Worm (Caenorhabditis elegans) whole organism, young adult: Measurements from ENCODE around the gene sand-1.

Experiments
- F10E7.11 ChIP-seq: sonication (generic microtip); optimal IDR thresholded peaks from 2 replicates; lab custom pipeline; 2017; ENCODE audit warnings: mild to moderate bottlenecking, missing genetic modification characterization, moderate library complexity, missing compliant biosample characterization
- K11D2.4 ChIP-seq: fragments of 200-800 bp; sonication (Bioruptor generic); IDR thresholded peaks from 2 replicates; pipeline ENCODE4 v1.3.6; 2022; ENCODE audit warnings: missing genetic modification reagents, missing genetic modification characterization, missing compliant biosample characterization
- Y53G8AR.9 ChIP-seq: fragments of 200-800 bp; sonication (Bioruptor generic); conservative IDR thresholded peaks from 2 replicates; pipeline ENCODE4 v1.3.6; 2022; ENCODE audit warnings: missing genetic modification reagents, missing genetic modification characterization, missing compliant biosample characterization
- Y79H2A.3 ChIP-seq: fragments of 200-800 bp; sonication (Bioruptor generic); conservative IDR thresholded peaks from 2 replicates; pipeline ENCODE4 v1.3.6; 2022; ENCODE audit warnings: missing genetic modification reagents, missing genetic modification characterization, missing compliant biosample characterization
- Y95B8A.8 ChIP-seq: fragments of 200-800 bp; sonication (Bioruptor generic); IDR thresholded peaks from 2 replicates; pipeline ENCODE4 v1.3.6; 2022; ENCODE audit warnings: missing genetic modification reagents, missing genetic modification characterization, missing compliant biosample characterization
- akir-1 ChIP-seq: fragments of 200-800 bp; sonication (Bioruptor generic); optimal IDR thresholded peaks from 2 replicates; lab custom pipeline; 2018; ENCODE audit warnings: mild to moderate bottlenecking, missing genetic modification characterization, moderate library complexity, missing compliant biosample characterization
- athp-1 ChIP-seq: sonication (generic microtip); optimal IDR thresholded peaks from 2 replicates; lab custom pipeline; 2017; ENCODE audit warnings: mild to moderate bottlenecking, missing genetic modification characterization, missing compliant biosample characterization
- attf-5 ChIP-seq: fragments of 200-800 bp; sonication (Bioruptor generic); optimal IDR thresholded peaks from 2 replicates; lab custom pipeline; 2018; ENCODE audit warnings: mild to moderate bottlenecking, missing genetic modification characterization, missing compliant biosample characterization
- ccch-3 ChIP-seq: fragments of 200-800 bp; sonication (Bioruptor generic); optimal IDR thresholded peaks from 2 replicates; lab custom pipeline; 2018; ENCODE audit warnings: mild to moderate bottlenecking, missing genetic modification characterization, missing compliant biosample characterization
- cebp-1 ChIP-seq, 2 experiments: fragments of 200-800 bp in 1 of 2; sonication (Bioruptor generic) in 1 of 2; sonication (generic microtip) in 1 of 2; IDR thresholded peaks in 1 of 2; optimal IDR thresholded peaks in 1 of 2; 2 replicates each; pipeline versions ENCODE4 v1.3.6 to Lab custom; 2017 to 2022; ENCODE audit warnings: missing compliant biosample characterization in 2 of 2, missing genetic modification characterization in 2 of 2, mild to moderate bottlenecking in 1 of 2, missing genetic modification reagents in 1 of 2, moderate library complexity in 1 of 2
- cebp-2 ChIP-seq: fragments of 200-800 bp; sonication (Bioruptor generic); IDR thresholded peaks from 2 replicates; pipeline ENCODE4 v1.3.6; 2022; ENCODE audit warnings: missing genetic modification characterization, missing compliant biosample characterization
- ceh-100 ChIP-seq: fragments of 200-800 bp; sonication (Bioruptor generic); IDR thresholded peaks from 2 replicates; pipeline ENCODE4 v1.3.6; 2022; ENCODE audit warnings: missing genetic modification reagents, missing genetic modification characterization, missing compliant biosample characterization
- ceh-27 ChIP-seq: fragments of 200-800 bp; sonication (Bioruptor generic); optimal IDR thresholded peaks from 2 replicates; lab custom pipeline; 2018; ENCODE audit warnings: mild to moderate bottlenecking, missing genetic modification characterization, moderate library complexity, missing compliant biosample characterization
- ceh-40 ChIP-seq: fragments of 200-800 bp; sonication (Bioruptor generic); IDR thresholded peaks from 2 replicates; pipeline ENCODE4 v1.3.6; 2022; ENCODE audit warnings: missing genetic modification characterization, missing compliant biosample characterization
- die-1 ChIP-seq: sonication (generic microtip); optimal IDR thresholded peaks from 2 replicates; lab custom pipeline; 2016; ENCODE audit warnings: missing genotype, mild to moderate bottlenecking, missing genetic modification characterization, missing compliant biosample characterization
- efl-1 ChIP-seq: fragments of 150-350 bp; optimal IDR thresholded peaks from 2 replicates; lab custom pipeline; 2014; ENCODE audit warnings: missing biosample characterization, missing genetic modification reagents, missing genetic modification characterization
- egl-18 ChIP-seq: fragments of 200-800 bp; sonication (Bioruptor generic); IDR thresholded peaks from 2 replicates; pipeline ENCODE4 v1.3.6; 2022; ENCODE audit warnings: missing genetic modification reagents, missing genetic modification characterization, missing compliant biosample characterization
- ekl-4 ChIP-seq: fragments of 200-800 bp; sonication (Bioruptor generic); IDR thresholded peaks from 2 replicates; pipeline ENCODE4 v1.3.6; 2022; ENCODE audit warnings: missing genetic modification reagents, missing genetic modification characterization, missing compliant biosample characterization
- gei-17 ChIP-seq: fragments of 200-800 bp; sonication (Bioruptor generic); optimal IDR thresholded peaks from 2 replicates; lab custom pipeline; 2018; ENCODE audit warnings: mild to moderate bottlenecking, missing genetic modification characterization, missing compliant biosample characterization
- hlh-26 ChIP-seq: fragments of 200-800 bp; sonication (Bioruptor generic); conservative IDR thresholded peaks from 2 replicates; pipeline ENCODE4 v1.3.6; 2022; ENCODE audit warnings: missing genetic modification reagents, missing genetic modification characterization, missing compliant biosample characterization
- hmg-1.2 ChIP-seq: fragments of 200-800 bp; sonication (Bioruptor generic); IDR thresholded peaks from 2 replicates; pipeline ENCODE4 v1.3.6; 2022; ENCODE audit warnings: missing genetic modification reagents, missing genetic modification characterization, missing compliant biosample characterization
- hrde-1 ChIP-seq: sonication (generic microtip); optimal IDR thresholded peaks from 2 replicates; lab custom pipeline; 2016; ENCODE audit warnings: missing genetic modification characterization, mild to moderate bottlenecking, missing compliant biosample characterization, moderate library complexity, missing genotype, missing genetic modification reagents, borderline replicate concordance
- lin-35 ChIP-seq, 3 experiments: fragments of 150-350 bp in 2 of 3; sonication (generic microtip) in 1 of 3; optimal IDR thresholded peaks; 2 replicates each; lab custom pipeline; 2014 to 2018; ENCODE audit warnings: missing biosample characterization in 3 of 3, missing genetic modification characterization in 3 of 3, missing genetic modification reagents in 3 of 3
- lsl-1 ChIP-seq: fragments of 200-800 bp; sonication (Bioruptor generic); optimal IDR thresholded peaks from 2 replicates; lab custom pipeline; 2018; ENCODE audit warnings: mild to moderate bottlenecking, missing genetic modification characterization, moderate library complexity, missing compliant biosample characterization
- madf-6 ChIP-seq: fragments of 200-800 bp; sonication (Bioruptor generic); IDR thresholded peaks from 2 replicates; pipeline ENCODE4 v1.3.6; 2022; ENCODE audit warnings: missing genetic modification reagents, missing genetic modification characterization, missing compliant biosample characterization
- mcd-1 ChIP-seq: fragments of 200-800 bp; sonication (Bioruptor generic); IDR thresholded peaks from 2 replicates; pipeline ENCODE4 v1.3.6; 2022; ENCODE audit warnings: missing genetic modification reagents, missing genetic modification characterization, missing compliant biosample characterization
- nfya-1 ChIP-seq: sonication (generic microtip); optimal IDR thresholded peaks from 2 replicates; lab custom pipeline; 2017; ENCODE audit warnings: antibody characterized with exemption, missing compliant biosample characterization, missing genetic modification characterization, borderline replicate concordance; ENCODE audit not compliant: insufficient read depth
- nfya-2 ChIP-seq: fragments of 200-800 bp; sonication (Bioruptor generic); IDR thresholded peaks from 2 replicates; pipeline ENCODE4 v1.3.6; 2022; ENCODE audit warnings: missing genetic modification reagents, missing genetic modification characterization, missing compliant biosample characterization
- pbrm-1 ChIP-seq: fragments of 200-800 bp; sonication (Bioruptor generic); IDR thresholded peaks from 2 replicates; pipeline ENCODE4 v1.3.6; 2022; ENCODE audit warnings: missing genetic modification reagents, missing genetic modification characterization, missing compliant biosample characterization
- pha-4 ChIP-seq: fragments of 150-350 bp; sonication (generic microtip); optimal IDR thresholded peaks from 2 replicates; lab custom pipeline; 2014; ENCODE audit warnings: missing biosample characterization, missing genetic modification reagents, missing genetic modification characterization
- rcor-1 ChIP-seq: fragments of 200-800 bp; sonication (Bioruptor generic); IDR thresholded peaks from 2 replicates; pipeline ENCODE4 v1.3.6; 2022; ENCODE audit warnings: missing genetic modification reagents, missing genetic modification characterization, missing compliant biosample characterization
- rpc-1 ChIP-seq, 2 experiments: fragments of 150-350 bp in 1 of 2; sonication (generic microtip) in 1 of 2; optimal IDR thresholded peaks; 2 replicates each; lab custom pipeline; 2014 to 2018; ENCODE audit warnings: missing biosample characterization in 1 of 2, missing genetic modification characterization in 1 of 2, missing genetic modification reagents in 1 of 2, missing genotype in 1 of 2
- snpc-1.3 ChIP-seq: sonication (generic microtip); optimal IDR thresholded peaks from 2 replicates; lab custom pipeline; 2017; ENCODE audit warnings: missing genetic modification characterization, mild to moderate bottlenecking, missing compliant biosample characterization, antibody characterized with exemption, moderate library complexity, missing genotype, missing genetic modification reagents; ENCODE audit not compliant: insufficient read depth
- snpc-4 ChIP-seq, 5 experiments: fragments of 150-350 bp in 1 of 5; sonication (generic microtip) in 4 of 5; optimal IDR thresholded peaks; 2 replicates each; lab custom pipeline; 2014 to 2018; ENCODE audit warnings: missing genetic modification characterization in 5 of 5, missing biosample characterization in 3 of 5, antibody characterized with exemption in 2 of 5, mild to moderate bottlenecking in 2 of 5, missing compliant biosample characterization in 2 of 5, missing genotype in 2 of 5, moderate library complexity in 2 of 5, missing genetic modification reagents in 1 of 5
- sptf-2 ChIP-seq: fragments of 200-800 bp; sonication (Bioruptor generic); optimal IDR thresholded peaks from 2 replicates; lab custom pipeline; 2018; ENCODE audit warnings: mild to moderate bottlenecking, missing genetic modification characterization, missing compliant biosample characterization
- ztf-18 ChIP-seq: sonication (generic microtip); optimal IDR thresholded peaks from 2 replicates; lab custom pipeline; 2016; ENCODE audit warnings: missing genotype, mild to moderate bottlenecking, missing genetic modification characterization, missing compliant biosample characterization
- ztf-3 ChIP-seq: fragments of 200-800 bp; sonication (Bioruptor generic); optimal IDR thresholded peaks from 2 replicates; lab custom pipeline; 2018; ENCODE audit warnings: mild to moderate bottlenecking, missing genetic modification characterization, missing compliant biosample characterization

sand-1 gene

ce11 chrIV:5368860-5369259 lies 2.2 kb downstream of the sand-1 start (continued):
- 0 out of 2 replicates have a peak, but pooled peaks have one; percentile 48 for TF ChIP-seq ekl-4
- TF ChIP-seq ceh-27 (GFP tag; lab: Kevin White, UChicago) = no peak
- no peak for TF ChIP-seq die-1 (tag; lab: Kevin White, UChicago)
- no peak for TF ChIP-seq pha-4 (tag; lab: Kevin White, UChicago)
- 0 out of 2 replicates have a peak, but pooled peaks have one; percentile 40 for TF ChIP-seq Y95B8A.8 (GFP tag; lab: Robert Waterston, UW)
- TF ChIP-seq F10E7.11 (tag; lab: Kevin White, UChicago) = no peak
- no peak for TF ChIP-seq ztf-18 (tag; lab: Kevin White, UChicago)
- no peak for TF ChIP-seq nfya-2 (GFP tag; lab: Robert Waterston, UW)
- TF ChIP-seq egl-18 = peak; percentile 63; the same call in 1 of the 2 replicates
- peak; percentile 52 for TF ChIP-seq madf-6 (GFP tag; lab: Robert Waterston, UW)
- TF ChIP-seq cebp-2 = no peak
- no peak for TF ChIP-seq sptf-2 (GFP tag; lab: Kevin White, UChicago)
- no peak for TF ChIP-seq hlh-26 (GFP tag; lab: Robert Waterston, UW)
- TF ChIP-seq ccch-3 (GFP tag; lab: Kevin White, UChicago) = no peak
- no peak for TF ChIP-seq ztf-3 (GFP tag; lab: Kevin White, UChicago)
- TF ChIP-seq nfya-1 (tag; lab: Kevin White, UChicago) = no peak
- no peak for TF ChIP-seq rcor-1 (GFP tag; lab: Robert Waterston, UW)
- TF ChIP-seq hrde-1 (tag; lab: Kevin White, UChicago) = no peak
- peak; percentile 93 for TF ChIP-seq hmg-1.2 (GFP tag; lab: Robert Waterston, UW)
- TF ChIP-seq pbrm-1 (GFP tag; lab: Robert Waterston, UW) = 0 out of 2 replicates have a peak, but pooled peaks have one; percentile 31
- no peak for TF ChIP-seq gei-17 (GFP tag; lab: Kevin White, UChicago)
- peak; percentile 77 for TF ChIP-seq attf-5 (GFP tag; lab: Kevin White, UChicago)
- no peak for TF ChIP-seq Y79H2A.3 (GFP tag; lab: Robert Waterston, UW)
- TF ChIP-seq lin-35 (GFP tag; optimal IDR thresholded peaks at IDR 0.05; lab: Kevin White, UChicago) = no peak
- TF ChIP-seq snpc-4 (GFP tag; optimal IDR thresholded peaks at IDR 0.05; lab: Kevin White, UChicago) = no peak
- TF ChIP-seq snpc-4 (tag; optimal IDR thresholded peaks at IDR 0.05; lab: Kevin White, UChicago) = peak in 2 of 4 experiments; percentile 20 to 67

DNA sequence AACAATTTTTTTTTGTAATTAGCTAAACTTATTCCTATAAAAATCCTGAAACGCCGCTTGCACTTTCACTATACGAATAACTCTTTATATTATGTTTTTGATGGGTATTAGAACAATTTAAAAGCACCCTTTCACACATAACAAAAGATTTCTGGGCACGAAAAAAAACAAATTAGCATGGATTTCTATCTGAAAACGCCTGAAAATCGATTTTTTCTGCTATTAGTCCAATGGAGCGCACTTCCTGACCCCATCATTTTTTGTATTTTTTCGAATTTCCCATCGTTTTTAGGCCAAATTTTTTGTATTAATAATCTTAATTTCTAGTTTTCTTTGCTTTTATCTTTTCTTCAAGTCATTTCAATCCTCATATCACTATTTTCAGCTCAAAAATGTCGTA lies 2.7 kb downstream of the sand-1 start, which contains the start of gene F41H10.3:
F41H10.3 (plus strand) TSS at position 388 of the 400 bp plus-strand sequence.
- TF ChIP-seq mcd-1 = 0 out of 2 replicates have a peak, but pooled peaks have one; percentile 31
- TF ChIP-seq athp-1 (tag; lab: Kevin White, UChicago) = no peak

- TF ChIP-seq ceh-100 (GFP tag; lab: Robert Waterston, UW) (0 out of 2 replicates have a peak, but pooled peaks have one; percentile 26), rpc-1 (optimal IDR thresholded peaks at IDR 0.05; lab: Kevin White, UChicago) (peak; percentile 14), rpc-1 (tag; optimal IDR thresholded peaks at IDR 0.05; lab: Kevin White, UChicago) (no peak), egl-18 (no peak), snpc-4 (GFP tag; optimal IDR thresholded peaks at IDR 0.05; lab: Kevin White, UChicago) (no peak), snpc-4 (tag; optimal IDR thresholded peaks at IDR 0.05; lab: Kevin White, UChicago) (peak in 2 of 4 experiments; percentile 65 to 78), Y53G8AR.9 (GFP tag; lab: Robert Waterston, UW) (no peak), mcd-1 (no peak), snpc-1.3 (tag; lab: Kevin White, UChicago) (peak; percentile 18), efl-1 (GFP tag; lab: Kevin White, UChicago) (peak; percentile 12), lsl-1 (peak; percentile 9), K11D2.4 (GFP tag; lab: Robert Waterston, UW) (no peak), ceh-40 (no peak), cebp-1 (GFP tag; IDR thresholded peaks at IDR 0.05; lab: Robert Waterston, UW) (no peak), cebp-1 (tag; optimal IDR thresholded peaks at IDR 0.05; lab: Kevin White, UChicago) (peak; percentile 6), akir-1 (GFP tag; lab: Kevin White, UChicago) (no peak)
- TF ChIP-seq, all 124 proteins: peak for 7
Measured at ce11 chrIV:5370914-5371313, 4.2 kb downstream of the sand-1 start.
